Fruit fly (Drosophila melanogaster) whole organism, embryonic: ENCODE data around the gene temp.

Experiments
- Awh ChIP-seq: fragments of 200-800 bp; sonication (Bioruptor generic); IDR thresholded peaks from 2 replicates; pipeline ENCODE4, ENCODE4 v1.3.6; 2022; ENCODE audit warnings: missing biosample characterization, missing genetic modification characterization
- B-H2 ChIP-seq: fragments of 200-800 bp; sonication (Bioruptor generic); optimal IDR thresholded peaks from 2 replicates; lab custom pipeline; 2018; ENCODE audit warnings: missing biosample characterization, mild to moderate bottlenecking, missing genetic modification characterization
- Bgb ChIP-seq: fragments of 200-800 bp; sonication (Bioruptor generic); IDR thresholded peaks from 2 replicates; pipeline ENCODE4 v1.3.6; 2022; ENCODE audit warnings: missing biosample characterization, missing genetic modification characterization; ENCODE audit not compliant: partially characterized antibody
- CG10274 ChIP-seq: fragments of 200-800 bp; sonication (Bioruptor generic); optimal IDR thresholded peaks from 3 replicates; lab custom pipeline; 2017; ENCODE audit warnings: missing biosample characterization, mild to moderate bottlenecking, missing genetic modification characterization
- CG10565 ChIP-seq: fragments of 200-800 bp; sonication (Bioruptor generic); optimal IDR thresholded peaks from 3 replicates; lab custom pipeline; 2016; ENCODE audit warnings: missing biosample characterization, mild to moderate bottlenecking, missing genetic modification characterization
- CG11723 ChIP-seq: fragments of 200-800 bp; sonication (Bioruptor generic); optimal IDR thresholded peaks from 2 replicates; lab custom pipeline; 2017; ENCODE audit warnings: missing biosample characterization, mild to moderate bottlenecking, missing genetic modification characterization
- CG12071 ChIP-seq: fragments of 200-800 bp; sonication (Bioruptor generic); optimal IDR thresholded peaks from 3 replicates; lab custom pipeline; 2018; ENCODE audit warnings: missing biosample characterization, mild to moderate bottlenecking, missing genetic modification characterization
- CG13894 ChIP-seq: fragments of 200-800 bp; sonication (Bioruptor generic); optimal IDR thresholded peaks from 3 replicates; lab custom pipeline; 2018; ENCODE audit warnings: missing biosample characterization, mild to moderate bottlenecking, missing genetic modification characterization, moderate library complexity
- CG1832 ChIP-seq: fragments of 200-800 bp; sonication (Bioruptor generic); optimal IDR thresholded peaks from 2 replicates; lab custom pipeline; 2017; ENCODE audit warnings: missing biosample characterization, mild to moderate bottlenecking, missing genetic modification characterization, inconsistent platforms
- CG30020 ChIP-seq: fragments of 200-800 bp; optimal IDR thresholded peaks from 2 replicates; lab custom pipeline; 2019; ENCODE audit warnings: missing biosample characterization, mild to moderate bottlenecking, missing genetic modification characterization, moderate library complexity
- CG34376 ChIP-seq: fragments of 200-800 bp; sonication (Bioruptor generic); optimal IDR thresholded peaks from 2 replicates; lab custom pipeline; 2018; ENCODE audit warnings: missing biosample characterization, mild to moderate bottlenecking, missing genetic modification characterization
- CG3726 ChIP-seq: fragments of 200-800 bp; sonication (Bioruptor generic); IDR thresholded peaks from 3 replicates; pipeline ENCODE4, ENCODE4 v1.3.6; 2022; ENCODE audit warnings: missing biosample characterization, missing genetic modification characterization
- CG3847 ChIP-seq: fragments of 200-800 bp; sonication (Bioruptor generic); IDR thresholded peaks from 2 replicates; pipeline ENCODE4 v1.3.6; 2022; ENCODE audit warnings: missing biosample characterization, missing genetic modification characterization
- CG4282 ChIP-seq: fragments of 200-800 bp; sonication (Bioruptor generic); optimal IDR thresholded peaks from 2 replicates; lab custom pipeline; 2016; ENCODE audit warnings: missing biosample characterization, missing genetic modification characterization
- CG4424 ChIP-seq: fragments of 200-800 bp; sonication (Bioruptor generic); optimal IDR thresholded peaks from 3 replicates; lab custom pipeline; 2016; ENCODE audit warnings: missing biosample characterization, missing genetic modification characterization
- CG4617 ChIP-seq: fragments of 200-800 bp; sonication (Bioruptor generic); optimal IDR thresholded peaks from 3 replicates; lab custom pipeline; 2016; ENCODE audit warnings: missing biosample characterization, missing genetic modification characterization, borderline replicate concordance
- CG4820 ChIP-seq: fragments of 200-800 bp; sonication (Bioruptor generic); optimal IDR thresholded peaks from 3 replicates; lab custom pipeline; 2016; ENCODE audit warnings: missing biosample characterization, missing genetic modification characterization
- CG5953 ChIP-seq: fragments of 200-800 bp; sonication (Bioruptor generic); IDR thresholded peaks from 2 replicates; pipeline ENCODE4 v1.3.6; 2022; ENCODE audit warnings: missing biosample characterization, missing genetic modification characterization
- CG6854 ChIP-seq: fragments of 200-800 bp; sonication (Bioruptor generic); optimal IDR thresholded peaks from 3 replicates; lab custom pipeline; 2017; ENCODE audit warnings: missing biosample characterization, mild to moderate bottlenecking, missing genetic modification characterization
- CG7963 ChIP-seq: fragments of 200-800 bp; sonication (Bioruptor generic); IDR thresholded peaks from 3 replicates; pipeline ENCODE4 v1.3.6; 2022; ENCODE audit warnings: missing biosample characterization, missing genetic modification characterization; ENCODE audit not compliant: partially characterized antibody
- CoRest ChIP-seq: fragments of 200-800 bp; sonication (Bioruptor generic); optimal IDR thresholded peaks from 3 replicates; lab custom pipeline; 2018; ENCODE audit warnings: missing biosample characterization, mild to moderate bottlenecking, missing genetic modification characterization, moderate library complexity
- D19B ChIP-seq: fragments of 200-800 bp; sonication (Bioruptor generic); optimal IDR thresholded peaks from 2 replicates; lab custom pipeline; 2017; ENCODE audit warnings: missing biosample characterization, mild to moderate bottlenecking, missing genetic modification characterization
- Dp ChIP-seq: fragments of 200-800 bp; sonication (Bioruptor generic); optimal IDR thresholded peaks from 2 replicates; lab custom pipeline; 2018; ENCODE audit warnings: missing biosample characterization, mild to moderate bottlenecking, missing genetic modification characterization, moderate library complexity
- Elba2 ChIP-seq: fragments of 200-800 bp; sonication (Bioruptor generic); optimal IDR thresholded peaks from 3 replicates; lab custom pipeline; 2016; ENCODE audit warnings: missing biosample characterization, missing genetic modification characterization
- Ets97D ChIP-seq: fragments of 200-800 bp; sonication (Bioruptor generic); optimal IDR thresholded peaks from 3 replicates; lab custom pipeline; 2016; ENCODE audit warnings: missing biosample characterization, missing genetic modification characterization
- HLH3B ChIP-seq: fragments of 200-800 bp; sonication (Bioruptor generic); IDR thresholded peaks from 2 replicates; pipeline ENCODE4 v1.3.6; 2022; ENCODE audit warnings: missing biosample characterization, missing genetic modification characterization
- Hand ChIP-seq: fragments of 200-800 bp; sonication (Bioruptor generic); optimal IDR thresholded peaks from 2 replicates; lab custom pipeline; 2017; ENCODE audit warnings: mild to moderate bottlenecking, missing biosample characterization, missing genetic modification reagents, missing genetic modification characterization
- Hmr ChIP-seq: fragments of 200-800 bp; sonication (Bioruptor generic); optimal IDR thresholded peaks from 3 replicates; lab custom pipeline; 2017; ENCODE audit warnings: mild to moderate bottlenecking, missing biosample characterization, missing genetic modification reagents, missing genetic modification characterization
- Hr39 ChIP-seq: fragments of >200 bp; optimal IDR thresholded peaks from 2 replicates; lab custom pipeline; 2017
- Lim3 ChIP-seq: fragments of 200-800 bp; sonication (Bioruptor generic); IDR thresholded peaks from 2 replicates; pipeline ENCODE4 v1.3.6; 2022; ENCODE audit warnings: missing biosample characterization, missing genetic modification characterization
- Max ChIP-seq: fragments of 200-800 bp; sonication (Bioruptor generic); optimal IDR thresholded peaks from 2 replicates; lab custom pipeline; 2016; ENCODE audit warnings: missing biosample characterization, mild to moderate bottlenecking, missing genetic modification characterization
- NK7.1 ChIP-seq: fragments of 200-800 bp; sonication (Bioruptor generic); optimal IDR thresholded peaks from 3 replicates; lab custom pipeline; 2016; ENCODE audit warnings: missing biosample characterization, missing genetic modification characterization
- Pdp1 ChIP-seq, 2 experiments: fragments of 200-800 bp; sonication (Bioruptor generic); optimal IDR thresholded peaks; 3 replicates each; lab custom pipeline; 2016; ENCODE audit warnings: missing biosample characterization in 2 of 2, missing genetic modification characterization in 2 of 2, mild to moderate bottlenecking in 1 of 2, moderate library complexity in 1 of 2
- Sin3A ChIP-seq: fragments of >200 bp; optimal IDR thresholded peaks from 2 replicates; lab custom pipeline; 2018
- Trl ChIP-seq, 3 experiments: fragments of >200 bp in 2 of 3; fragments of 200-800 bp in 1 of 3; sonication (Bioruptor generic) in 1 of 3; optimal IDR thresholded peaks; 2 replicates in 1 of 3; 3 replicates in 2 of 3; lab custom pipeline; 2016 to 2017; ENCODE audit warnings: missing biosample characterization in 1 of 3, missing genetic modification characterization in 1 of 3
- Xbp1 ChIP-seq: fragments of 200-800 bp; sonication (Bioruptor generic); optimal IDR thresholded peaks from 3 replicates; lab custom pipeline; 2016; ENCODE audit warnings: missing biosample characterization, mild to moderate bottlenecking, missing genetic modification characterization
- cato ChIP-seq: fragments of 200-800 bp; sonication (Bioruptor generic); optimal IDR thresholded peaks from 2 replicates; lab custom pipeline; 2016; ENCODE audit warnings: missing biosample characterization, missing genetic modification characterization, borderline replicate concordance
- dimm ChIP-seq: fragments of 200-800 bp; sonication (Bioruptor generic); IDR thresholded peaks from 2 replicates; pipeline ENCODE4 v1.3.6; 2022; ENCODE audit warnings: missing biosample characterization, missing genetic modification characterization
- dm ChIP-seq: fragments of 200-800 bp; sonication (Bioruptor generic); optimal IDR thresholded peaks from 3 replicates; lab custom pipeline; 2016; ENCODE audit warnings: missing biosample characterization, missing genetic modification characterization
- grau ChIP-seq: fragments of 200-800 bp; optimal IDR thresholded peaks from 3 replicates; lab custom pipeline; 2019; ENCODE audit warnings: missing biosample characterization, mild to moderate bottlenecking, missing genetic modification characterization, moderate library complexity
- gsb ChIP-seq: fragments of 200-800 bp; sonication (Bioruptor generic); IDR thresholded peaks from 2 replicates; pipeline ENCODE4 v1.3.6; 2022; ENCODE audit warnings: missing biosample characterization, missing genetic modification characterization
- hbn ChIP-seq: fragments of 200-800 bp; sonication (Bioruptor generic); IDR thresholded peaks from 2 replicates; pipeline ENCODE4 v1.3.6; 2022; ENCODE audit warnings: missing biosample characterization, missing genetic modification characterization; ENCODE audit not compliant: partially characterized antibody
- jigr1 ChIP-seq: fragments of 200-800 bp; sonication (Bioruptor generic); IDR thresholded peaks from 3 replicates; pipeline ENCODE4 v1.3.6; 2022; ENCODE audit warnings: missing biosample characterization, missing genetic modification characterization
- knrl ChIP-seq: fragments of 200-800 bp; sonication (Bioruptor generic); IDR thresholded peaks from 3 replicates; pipeline ENCODE4 v1.3.6; 2022; ENCODE audit warnings: missing biosample characterization, missing genetic modification characterization; ENCODE audit not compliant: partially characterized antibody
- lola ChIP-seq, 3 experiments: fragments of >200 bp in 2 of 3; fragments of 200-800 bp in 1 of 3; sonication (Bioruptor generic) in 1 of 3; optimal IDR thresholded peaks; 2 replicates each; lab custom pipeline; 2017 to 2019; ENCODE audit warnings: missing biosample characterization in 3 of 3, missing genetic modification characterization in 3 of 3, mild to moderate bottlenecking in 1 of 3, moderate library complexity in 1 of 3
- nerfin-1 ChIP-seq: fragments of 200-800 bp; sonication (Bioruptor generic); optimal IDR thresholded peaks from 3 replicates; lab custom pipeline; 2019; ENCODE audit warnings: missing biosample characterization, mild to moderate bottlenecking, missing genetic modification characterization, moderate library complexity
- pzg ChIP-seq: fragments of 200-800 bp; sonication (Bioruptor generic); optimal IDR thresholded peaks from 3 replicates; lab custom pipeline; 2018; ENCODE audit warnings: missing biosample characterization, mild to moderate bottlenecking, missing genetic modification characterization, moderate library complexity
- twi ChIP-seq: fragments of 200-800 bp; optimal IDR thresholded peaks from 2 replicates; lab custom pipeline; 2019; ENCODE audit warnings: missing biosample characterization, mild to moderate bottlenecking, missing genetic modification characterization, moderate library complexity
- unc-4 ChIP-seq: fragments of 200-800 bp; sonication (Bioruptor generic); IDR thresholded peaks from 2 replicates; pipeline ENCODE4 v1.3.6; 2022; ENCODE audit warnings: missing biosample characterization, missing genetic modification characterization; ENCODE audit not compliant: partially characterized antibody
- zen2 ChIP-seq: fragments of 200-800 bp; sonication (Bioruptor generic); IDR thresholded peaks from 3 replicates; pipeline ENCODE4 v1.3.6; 2022; ENCODE audit warnings: missing biosample characterization, missing genetic modification characterization; ENCODE audit not compliant: partially characterized antibody

Gene temp

DNA sequence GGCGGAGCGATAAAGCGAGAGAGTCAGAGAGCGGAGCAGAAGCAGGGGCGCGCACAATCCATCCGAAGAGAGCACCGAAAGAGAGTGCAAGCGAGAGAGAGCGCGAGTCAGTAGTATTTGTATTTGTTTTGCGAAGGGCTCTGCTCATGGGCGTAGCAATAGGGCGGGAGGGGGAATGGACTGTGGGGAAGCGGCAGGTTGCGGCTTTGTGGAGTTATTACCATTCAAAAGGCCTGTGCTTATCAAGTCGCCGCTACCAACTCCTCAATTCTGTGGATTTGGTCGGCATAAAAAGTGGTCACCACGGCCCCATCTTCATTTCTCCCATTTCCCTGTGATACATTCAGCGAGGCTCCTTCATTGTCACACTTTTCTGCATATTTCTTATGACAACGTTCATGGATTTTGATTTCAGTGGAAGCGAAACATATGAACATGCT is 38.8 kb upstream of the temp start (continued):
- TF ChIP-seq nerfin-1 (tag; lab: Kevin White, UChicago) = peak; percentile 4
- no peak for TF ChIP-seq zen2
- peak; percentile 5 for TF ChIP-seq CG10274 (GFP tag; lab: Kevin White, UChicago)
- TF ChIP-seq NK7.1 (GFP tag; lab: Kevin White, UChicago) = no peak
- TF ChIP-seq twi (tag; lab: Kevin White, UChicago) = no peak
- TF ChIP-seq pzg = no peak
- no peak for TF ChIP-seq CG4617
- no peak for TF ChIP-seq CG4424
- TF ChIP-seq Hr39 (lab: Kevin White, UChicago) = no peak
- no peak for TF ChIP-seq jigr1 (GFP tag; lab: Robert Waterston, UW)
- TF ChIP-seq CG5953 = no peak; the same call in 1 of the 2 replicates
- TF ChIP-seq knrl (GFP tag; lab: Robert Waterston, UW) = no peak
- no peak for TF ChIP-seq B-H2 (GFP tag; lab: Kevin White, UChicago)
- TF ChIP-seq CG34376 (GFP tag; lab: Kevin White, UChicago) = peak; percentile 21
- TF ChIP-seq Hmr = peak; percentile 69
- TF ChIP-seq Dp (GFP tag; lab: Kevin White, UChicago) = no peak
- no peak for TF ChIP-seq dimm (GFP tag; lab: Robert Waterston, UW)
- TF ChIP-seq CG3726 (GFP tag; lab: Robert Waterston, UW) = no peak
- no peak for TF ChIP-seq Ets97D (GFP tag; lab: Kevin White, UChicago)
- TF ChIP-seq hbn (GFP tag; lab: Robert Waterston, UW) = no peak
- TF ChIP-seq lola (GFP tag; optimal IDR thresholded peaks at IDR 0.05; lab: Kevin White, UChicago) = no peak
- no peak for TF ChIP-seq dm (GFP tag; lab: Kevin White, UChicago)
- TF ChIP-seq cato = no peak
- TF ChIP-seq Pdp1 (GFP tag; optimal IDR thresholded peaks at IDR 0.05; lab: Kevin White, UChicago) = no peak
- no peak for TF ChIP-seq CG1832
- no peak for TF ChIP-seq CG4282 (GFP tag; lab: Kevin White, UChicago)
- TF ChIP-seq Max (GFP tag; lab: Kevin White, UChicago) = no peak
- TF ChIP-seq Xbp1 (GFP tag; lab: Kevin White, UChicago) = peak; percentile 5
- no peak for TF ChIP-seq Lim3 (GFP tag; lab: Robert Waterston, UW)
- no peak for TF ChIP-seq Awh (GFP tag; lab: Robert Waterston, UW)
- peak; percentile 61 for TF ChIP-seq CG13894 (tag; lab: Kevin White, UChicago)
- TF ChIP-seq CG4820 (GFP tag; lab: Kevin White, UChicago) = peak; percentile 39
- no peak for TF ChIP-seq HLH3B (GFP tag; lab: Robert Waterston, UW)
- TF ChIP-seq unc-4 (GFP tag; lab: Robert Waterston, UW) = no peak
- TF ChIP-seq Hand (GFP tag; lab: Kevin White, UChicago) = peak; percentile 55
- no peak for TF ChIP-seq CG30020 (tag; lab: Kevin White, UChicago)
- no peak for TF ChIP-seq Sin3A (lab: Kevin White, UChicago)
- peak; percentile 40; the same call in 1 of the 2 replicates for TF ChIP-seq gsb (GFP tag; lab: Robert Waterston, UW)
- TF ChIP-seq CG11723 (GFP tag; lab: Kevin White, UChicago) = no peak
- TF ChIP-seq CG3847 (GFP tag; lab: Robert Waterston, UW) = peak; percentile 29; the same call in 1 of the 2 replicates
- no peak for TF ChIP-seq CG7963 (GFP tag; lab: Robert Waterston, UW)
- TF ChIP-seq D19B (GFP tag; lab: Kevin White, UChicago) = peak; percentile 42
- TF ChIP-seq CG10565 (GFP tag; lab: Kevin White, UChicago) = no peak
- no peak for TF ChIP-seq CG6854 (GFP tag; lab: Kevin White, UChicago)
- TF ChIP-seq Trl (optimal IDR thresholded peaks at IDR 0.05; lab: Kevin White, UChicago) = peak; percentile 95 to 99
- TF ChIP-seq Trl (GFP tag; optimal IDR thresholded peaks at IDR 0.05; lab: Kevin White, UChicago) = no peak
- TF ChIP-seq CoRest (tag; lab: Kevin White, UChicago) = peak; percentile 62
- TF ChIP-seq grau (tag; lab: Kevin White, UChicago) = peak; percentile 58
- no peak for TF ChIP-seq CG12071 (GFP tag; lab: Kevin White, UChicago)
- TF ChIP-seq Elba2 (GFP tag; lab: Kevin White, UChicago) = no peak
- TF ChIP-seq Bgb = no peak
